Fruit fly (Drosophila melanogaster) whole organism, embryonic: ENCODE results near the gene CG13893.

Experiments used
- Abd-B ChIP-seq: fragments of 200-800 bp; sonication (Bioruptor generic); optimal IDR thresholded peaks from 2 replicates; lab custom pipeline; 2018; ENCODE audit warnings: missing biosample characterization, mild to moderate bottlenecking, missing genetic modification characterization, moderate library complexity
- Atf3 ChIP-seq: fragments of 200-800 bp; sonication (Bioruptor generic); optimal IDR thresholded peaks from 3 replicates; lab custom pipeline; 2016; ENCODE audit warnings: missing biosample characterization, missing genetic modification characterization
- Blimp-1 ChIP-seq: fragments of 200-800 bp; sonication (Bioruptor generic); optimal IDR thresholded peaks from 3 replicates; lab custom pipeline; 2018; ENCODE audit warnings: missing biosample characterization, missing genetic modification characterization, mild to moderate bottlenecking, moderate library complexity, missing genetic modification reagents
- CG10147 ChIP-seq: fragments of 200-800 bp; sonication (Bioruptor generic); optimal IDR thresholded peaks from 2 replicates; lab custom pipeline; 2019; ENCODE audit warnings: missing biosample characterization, mild to moderate bottlenecking, missing genetic modification characterization, moderate library complexity
- CG11247 ChIP-seq: fragments of 200-800 bp; sonication (Bioruptor generic); IDR thresholded peaks from 2 replicates; pipeline ENCODE4 v1.3.6; 2022; ENCODE audit warnings: missing biosample characterization, missing genetic modification characterization
- CG12236 ChIP-seq: fragments of 200-800 bp; sonication (Bioruptor generic); optimal IDR thresholded peaks from 2 replicates; lab custom pipeline; 2016; ENCODE audit warnings: missing biosample characterization, missing genetic modification characterization
- CG13775 ChIP-seq: fragments of 200-800 bp; sonication (Bioruptor generic); optimal IDR thresholded peaks from 3 replicates; lab custom pipeline; 2017; ENCODE audit warnings: missing biosample characterization, mild to moderate bottlenecking, missing genetic modification characterization
- CG15696 ChIP-seq: fragments of 200-800 bp; sonication (Bioruptor generic); optimal IDR thresholded peaks from 2 replicates; lab custom pipeline; 2019; ENCODE audit warnings: missing biosample characterization, mild to moderate bottlenecking, missing genetic modification characterization, moderate library complexity
- CG17612 ChIP-seq: fragments of 200-800 bp; sonication (Bioruptor generic); IDR thresholded peaks from 2 replicates; pipeline ENCODE4 v1.3.6; 2022; ENCODE audit warnings: missing biosample characterization, missing genetic modification characterization
- CG3065 ChIP-seq: fragments of 200-800 bp; sonication (Bioruptor generic); optimal IDR thresholded peaks from 2 replicates; lab custom pipeline; 2016; ENCODE audit warnings: missing biosample characterization, missing genetic modification characterization
- CG31224 ChIP-seq: fragments of 200-800 bp; sonication (Bioruptor generic); IDR thresholded peaks from 2 replicates; pipeline ENCODE4 v1.3.6; 2022; ENCODE audit warnings: missing biosample characterization, missing genetic modification characterization
- CG33213 ChIP-seq: fragments of 200-800 bp; sonication (Bioruptor generic); optimal IDR thresholded peaks from 3 replicates; lab custom pipeline; 2016; ENCODE audit warnings: missing biosample characterization, missing genetic modification characterization
- CG34224 ChIP-seq: fragments of 200-800 bp; sonication (Bioruptor generic); IDR thresholded peaks from 3 replicates; pipeline ENCODE4 v1.3.6; 2022; ENCODE audit warnings: missing biosample characterization, missing genetic modification characterization; ENCODE audit not compliant: partially characterized antibody
- CG5953 ChIP-seq: fragments of 200-800 bp; sonication (Bioruptor generic); IDR thresholded peaks from 2 replicates; pipeline ENCODE4 v1.3.6; 2022; ENCODE audit warnings: missing biosample characterization, missing genetic modification characterization
- CG6175 ChIP-seq: fragments of 200-800 bp; sonication (Bioruptor generic); IDR thresholded peaks from 3 replicates; pipeline ENCODE4 v1.3.6; 2022; ENCODE audit warnings: missing biosample characterization, missing genetic modification characterization
- CG7786 ChIP-seq: fragments of 200-800 bp; sonication (Bioruptor generic); optimal IDR thresholded peaks from 2 replicates; lab custom pipeline; 2016; ENCODE audit warnings: missing biosample characterization, missing genetic modification characterization
- CG7963 ChIP-seq: fragments of 200-800 bp; sonication (Bioruptor generic); IDR thresholded peaks from 3 replicates; pipeline ENCODE4 v1.3.6; 2022; ENCODE audit warnings: missing biosample characterization, missing genetic modification characterization; ENCODE audit not compliant: partially characterized antibody
- CG8478 ChIP-seq: fragments of >200 bp; optimal IDR thresholded peaks from 2 replicates; lab custom pipeline; 2018
- CG9215 ChIP-seq: fragments of 200-800 bp; sonication (Bioruptor generic); IDR thresholded peaks from 2 replicates; pipeline ENCODE4 v1.3.6; 2022; ENCODE audit warnings: missing biosample characterization, missing genetic modification characterization
- CG9932 ChIP-seq: fragments of 200-800 bp; sonication (Bioruptor generic); IDR thresholded peaks from 2 replicates; pipeline ENCODE4 v1.3.6; 2022; ENCODE audit warnings: missing biosample characterization, missing genetic modification characterization
- CkIIα-i1 ChIP-seq: fragments of 200-800 bp; sonication (Bioruptor generic); IDR thresholded peaks from 2 replicates; pipeline ENCODE4 v1.3.6; 2022; ENCODE audit warnings: missing biosample characterization, missing genetic modification characterization
- D19A ChIP-seq: fragments of 200-800 bp; optimal IDR thresholded peaks from 3 replicates; lab custom pipeline; 2019; ENCODE audit warnings: missing biosample characterization, mild to moderate bottlenecking, missing genetic modification characterization, moderate library complexity
- Dip3 ChIP-seq: fragments of 200-800 bp; sonication (Bioruptor generic); optimal IDR thresholded peaks from 3 replicates; lab custom pipeline; 2016; ENCODE audit warnings: missing biosample characterization, missing genetic modification characterization
- Doc3 ChIP-seq: fragments of 200-800 bp; sonication (Bioruptor generic); IDR thresholded peaks from 3 replicates; pipeline ENCODE4 v1.3.6; 2022; ENCODE audit warnings: missing biosample characterization, missing genetic modification characterization; ENCODE audit not compliant: partially characterized antibody
- Elba2 ChIP-seq: fragments of 200-800 bp; sonication (Bioruptor generic); optimal IDR thresholded peaks from 3 replicates; lab custom pipeline; 2016; ENCODE audit warnings: missing biosample characterization, missing genetic modification characterization
- Ets97D ChIP-seq: fragments of 200-800 bp; sonication (Bioruptor generic); optimal IDR thresholded peaks from 3 replicates; lab custom pipeline; 2016; ENCODE audit warnings: missing biosample characterization, missing genetic modification characterization
- GATAe ChIP-seq: fragments of 200-800 bp; sonication (Bioruptor generic); conservative IDR thresholded peaks from 2 replicates; pipeline ENCODE4 v1.3.6; 2022; ENCODE audit warnings: missing biosample characterization, missing genetic modification characterization
- HHEX ChIP-seq: fragments of 200-800 bp; sonication (Bioruptor generic); optimal IDR thresholded peaks from 3 replicates; lab custom pipeline; 2017; ENCODE audit warnings: missing biosample characterization, mild to moderate bottlenecking, missing genetic modification characterization, missing genetic modification reagents
- Hand ChIP-seq: fragments of 200-800 bp; sonication (Bioruptor generic); optimal IDR thresholded peaks from 2 replicates; lab custom pipeline; 2017; ENCODE audit warnings: mild to moderate bottlenecking, missing biosample characterization, missing genetic modification reagents, missing genetic modification characterization
- Hmx ChIP-seq: fragments of 200-800 bp; sonication (Bioruptor generic); optimal IDR thresholded peaks from 2 replicates; lab custom pipeline; 2016; ENCODE audit warnings: missing biosample characterization, missing genetic modification characterization
- Poxn ChIP-seq: fragments of 200-800 bp; sonication (Bioruptor generic); IDR thresholded peaks from 2 replicates; pipeline ENCODE4 v1.3.6; 2022; ENCODE audit warnings: missing biosample characterization, missing genetic modification characterization
- ac ChIP-seq: fragments of 200-800 bp; sonication (Bioruptor generic); optimal IDR thresholded peaks from 3 replicates; lab custom pipeline; 2017; ENCODE audit warnings: missing biosample characterization, mild to moderate bottlenecking, missing genetic modification characterization
- br ChIP-seq: fragments of >200 bp; optimal IDR thresholded peaks from 2 replicates; lab custom pipeline; 2017
- crp ChIP-seq, 2 experiments: fragments of 200-800 bp; sonication (Bioruptor generic); optimal IDR thresholded peaks; 2 replicates in 1 of 2; 3 replicates in 1 of 2; lab custom pipeline; 2017; ENCODE audit warnings: missing biosample characterization in 2 of 2, missing genetic modification characterization in 2 of 2, mild to moderate bottlenecking in 1 of 2, moderate library complexity in 1 of 2
- eve ChIP-seq, 2 experiments: fragments of >200 bp; optimal IDR thresholded peaks; 2 replicates each; lab custom pipeline; 2017; ENCODE audit warnings: missing biosample characterization in 2 of 2, missing genetic modification characterization in 2 of 2
- fru ChIP-seq: fragments of >200 bp; optimal IDR thresholded peaks from 2 replicates; lab custom pipeline; 2017
- gcm2 ChIP-seq: fragments of 200-800 bp; sonication (Bioruptor generic); optimal IDR thresholded peaks from 2 replicates; lab custom pipeline; 2016; ENCODE audit warnings: missing biosample characterization, missing genetic modification characterization
- gfzf ChIP-seq: fragments of 200-800 bp; sonication (Bioruptor generic); optimal IDR thresholded peaks from 2 replicates; lab custom pipeline; 2016; ENCODE audit warnings: missing biosample characterization, mild to moderate bottlenecking, missing genetic modification characterization, moderate library complexity
- ham ChIP-seq: fragments of 200-800 bp; sonication (Bioruptor generic); IDR thresholded peaks from 2 replicates; pipeline ENCODE4 v1.3.6; 2022; ENCODE audit warnings: missing biosample characterization, missing genetic modification characterization
- hbn ChIP-seq: fragments of 200-800 bp; sonication (Bioruptor generic); IDR thresholded peaks from 2 replicates; pipeline ENCODE4 v1.3.6; 2022; ENCODE audit warnings: missing biosample characterization, missing genetic modification characterization; ENCODE audit not compliant: partially characterized antibody
- lab ChIP-seq: fragments of 200-800 bp; sonication (Bioruptor generic); optimal IDR thresholded peaks from 3 replicates; lab custom pipeline; 2017; ENCODE audit warnings: missing biosample characterization, missing genetic modification characterization, mild to moderate bottlenecking, moderate library complexity, missing genetic modification reagents
- nom ChIP-seq: fragments of 200-800 bp; sonication (Bioruptor generic); optimal IDR thresholded peaks from 2 replicates; lab custom pipeline; 2017; ENCODE audit warnings: missing biosample characterization, missing genetic modification characterization, mild to moderate bottlenecking, moderate library complexity, missing genetic modification reagents
- row ChIP-seq: fragments of 200-800 bp; sonication (Bioruptor generic); IDR thresholded peaks from 3 replicates; pipeline ENCODE4 v1.3.6; 2022; ENCODE audit warnings: missing biosample characterization, missing genetic modification characterization
- sens ChIP-seq: fragments of 200-800 bp; sonication (Bioruptor generic); peaks from one replicate; lab custom pipeline; 2016; ENCODE audit warnings: missing biosample characterization, missing genetic modification characterization
- sens-2 ChIP-seq: fragments of 200-800 bp; sonication (Bioruptor generic); IDR thresholded peaks from 2 replicates; pipeline ENCODE4 v1.3.6; 2022; ENCODE audit warnings: missing biosample characterization, missing genetic modification characterization
- slou ChIP-seq: fragments of 200-800 bp; sonication (Bioruptor generic); optimal IDR thresholded peaks from 3 replicates; lab custom pipeline; 2016; ENCODE audit warnings: missing biosample characterization, missing genetic modification characterization
- ttk ChIP-seq: fragments of 200-800 bp; sonication (Bioruptor generic); IDR thresholded peaks from 2 replicates; pipeline ENCODE4 v2.1.2; 2022; ENCODE audit warnings: missing biosample characterization, missing genetic modification characterization
- usp ChIP-seq: fragments of >200 bp; optimal IDR thresholded peaks from 2 replicates; lab custom pipeline; 2017; ENCODE audit warnings: missing biosample characterization, missing genetic modification characterization

CG13893 gene

dm6 chr3L:628654-629285, 25.0 kb upstream of the CG13893 start (continued):
- no peak for TF ChIP-seq CkIIα-i1 (GFP tag; lab: Robert Waterston, UW)
- no peak for TF ChIP-seq crp (GFP tag; optimal IDR thresholded peaks at IDR 0.05; lab: Kevin White, UChicago)
- TF ChIP-seq CG7786, result peak; percentile 13
- TF ChIP-seq sens-2, result 0 out of 2 replicates have a peak, but pooled peaks have one; percentile 21
- no peak for TF ChIP-seq D19A (tag; lab: Kevin White, UChicago)
- TF ChIP-seq br, result no peak
- TF ChIP-seq eve (GFP tag; optimal IDR thresholded peaks at IDR 0.05; lab: Kevin White, UChicago), result peak in 1 of 2 experiments; percentile 53
- peak; percentile 65 for TF ChIP-seq nom (GFP tag; lab: Kevin White, UChicago)
- no peak for TF ChIP-seq lab

- TF ChIP-seq CG10147 (GFP tag; lab: Kevin White, UChicago) (peak; percentile 14), ham (GFP tag; lab: Robert Waterston, UW) (no peak), CG9215 (peak; percentile 58), ttk (GFP tag; lab: Robert Waterston, UW) (peak; percentile 39; the same call in 1 of the 2 replicates), Hmx (GFP tag; lab: Kevin White, UChicago) (no peak), gcm2 (no peak), ac (GFP tag; lab: Kevin White, UChicago) (no peak), sens (GFP tag; lab: Kevin White, UChicago) (peak; percentile 60), CG7963 (GFP tag; lab: Robert Waterston, UW) (no peak), Abd-B (GFP tag; lab: Kevin White, UChicago) (peak; percentile 14), CG9932 (GFP tag; lab: Robert Waterston, UW) (peak; percentile 69), Elba2 (GFP tag; lab: Kevin White, UChicago) (no peak), HHEX (no peak), hbn (GFP tag; lab: Robert Waterston, UW) (peak; percentile 20; the same call in 1 of the 2 replicates), row (GFP tag; lab: Robert Waterston, UW) (peak; percentile 86), CG33213 (GFP tag; lab: Kevin White, UChicago) (peak; percentile 9), CG8478 (lab: Kevin White, UChicago) (peak; percentile 92), slou (no peak), CG11247 (GFP tag; lab: Robert Waterston, UW) (peak; percentile 48), Blimp-1 (GFP tag; lab: Kevin White, UChicago) (no peak), CG34224 (no peak; the same call in 2 of the 3 replicates), CG6175 (peak; percentile 93), usp (GFP tag; lab: Kevin White, UChicago) (no peak), CG5953 (GFP tag; lab: Robert Waterston, UW) (0 out of 2 replicates have a peak, but pooled peaks have one; percentile 18), Doc3 (no peak), CG3065 (GFP tag; lab: Kevin White, UChicago) (no peak), gfzf (peak; percentile 57), GATAe (GFP tag; lab: Robert Waterston, UW) (peak; percentile 47), CG12236 (GFP tag; lab: Kevin White, UChicago) (no peak), CG15696 (tag; lab: Kevin White, UChicago) (no peak), Ets97D (no peak), Poxn (GFP tag; lab: Robert Waterston, UW) (peak; percentile 57), fru (lab: Kevin White, UChicago) (no peak), Hand (peak; percentile 64), CG13775 (GFP tag; lab: Kevin White, UChicago) (peak; percentile 2), Atf3 (GFP tag; lab: Kevin White, UChicago) (peak; percentile 38), Dip3 (GFP tag; lab: Kevin White, UChicago) (peak; percentile 50), CG17612 (GFP tag; lab: Robert Waterston, UW) (0 out of 2 replicates have a peak, but pooled peaks have one; percentile 13), CG31224 (peak; percentile 59)
These were observed 24.2 kb upstream of the CG13893 start for dm6 chr3L:627819-628601.
